Fruit fly (Drosophila melanogaster): ENCODE data around the gene CG2519.

CG2519 gene

dm6 chr3R:5565623-5566022 lies 18.0 kb upstream of the CG2519 start (continued):
- TF ChIP-seq Nf-YA (GFP tag; IDR thresholded peaks at IDR 0.05) (peak; percentile 78), D19A (tag; optimal IDR thresholded peaks at IDR 0.05) (peak; percentile 60), emc (GFP tag; optimal IDR thresholded peaks at IDR 0.05) (peak; percentile 63), fu2 (GFP tag; optimal IDR thresholded peaks at IDR 0.05) (peak; percentile 53), Meics (GFP tag; optimal IDR thresholded peaks at IDR 0.05) (peak; percentile 79), CG9437 (GFP tag; optimal IDR thresholded peaks at IDR 0.05) (peak; percentile 69), CG7372 (GFP tag; IDR thresholded peaks at IDR 0.05) (peak; percentile 60; the same call in 1 of the 2 replicates), Deaf1 (tag; optimal IDR thresholded peaks at IDR 0.05) (peak; percentile 25), croc (GFP tag; conservative IDR thresholded peaks at IDR 0.05) (peak; percentile 56; the same call in 2 of the 3 replicates), CG9609 (GFP tag; optimal IDR thresholded peaks at IDR 0.05) (peak; percentile 81), Hsf (GFP tag; optimal IDR thresholded peaks at IDR 0.05) (peak; percentile 76), Drgx (GFP tag; IDR thresholded peaks at IDR 0.05) (peak; percentile 88), TFAM (GFP tag; optimal IDR thresholded peaks at IDR 0.05) (no peak), zfh1 (GFP tag; IDR thresholded peaks at IDR 0.05) (peak; percentile 88), Hey (tag; optimal IDR thresholded peaks at IDR 0.05) (peak; percentile 91), CG11696 (GFP tag; IDR thresholded peaks at IDR 0.05) (peak; percentile 79), cas (GFP tag; IDR thresholded peaks at IDR 0.05) (peak; percentile 67; the same call in 1 of the 2 replicates), CG14441 (GFP tag; IDR thresholded peaks at IDR 0.05) (peak; percentile 92), CG7963 (GFP tag; IDR thresholded peaks at IDR 0.05; ENCODE audit: partially characterized antibody) (no peak), bab2 (GFP tag; optimal IDR thresholded peaks at IDR 0.05) (peak; percentile 82), CoRest (tag; optimal IDR thresholded peaks at IDR 0.05) (peak; percentile 81), gfzf (GFP tag; optimal IDR thresholded peaks at IDR 0.05) (no peak), Atf3 (GFP tag; optimal IDR thresholded peaks at IDR 0.05) (peak; percentile 70), CG4707 (GFP tag; optimal IDR thresholded peaks at IDR 0.05) (peak; percentile 19), corto (GFP tag; optimal IDR thresholded peaks at IDR 0.05) (no peak), CG1603 (tag; optimal IDR thresholded peaks at IDR 0.05) (peak; percentile 77), Side (GFP tag; optimal IDR thresholded peaks at IDR 0.05) (peak; percentile 71), CG10979 (tag; optimal IDR thresholded peaks at IDR 0.05) (peak; percentile 67), CG9727 (GFP tag; optimal IDR thresholded peaks at IDR 0.05) (peak; percentile 77), sqz (GFP tag; optimal IDR thresholded peaks at IDR 0.05) (no peak), CG5180 (GFP tag; optimal IDR thresholded peaks at IDR 0.05) (peak; percentile 47), repo (GFP tag; optimal IDR thresholded peaks at IDR 0.05) (no peak), gce (GFP tag; IDR thresholded peaks at IDR 0.05) (peak; percentile 74), HLH4C (GFP tag; IDR thresholded peaks at IDR 0.05; ENCODE audit: partially characterized antibody) (no peak), ERR (GFP tag; optimal IDR thresholded peaks at IDR 0.05) (peak; percentile 68), ara (GFP tag; IDR thresholded peaks at IDR 0.05) (peak; percentile 83), Doc2 (GFP tag; IDR thresholded peaks at IDR 0.05) (peak; percentile 79), Lhr (GFP tag; optimal IDR thresholded peaks at IDR 0.05) (peak; percentile 30), CG17328 (GFP tag; IDR thresholded peaks at IDR 0.05) (peak; percentile 80), Antp (GFP tag; optimal IDR thresholded peaks at IDR 0.05) (peak; percentile 70), amos (GFP tag; IDR thresholded peaks at IDR 0.05; ENCODE audit: partially characterized antibody) (no peak), gem (tag; optimal IDR thresholded peaks at IDR 0.05) (no peak), Rx (GFP tag; IDR thresholded peaks at IDR 0.05) (peak; percentile 77), sisA (GFP tag; IDR thresholded peaks at IDR 0.05) (peak; percentile 86), CG3726 (GFP tag; IDR thresholded peaks at IDR 0.05) (peak; percentile 72; the same call in 1 of the 3 replicates), p53 (GFP tag; optimal IDR thresholded peaks at IDR 0.05) (peak; percentile 10), CG14667 (GFP tag; IDR thresholded peaks at IDR 0.05) (peak; percentile 81), sc (optimal IDR thresholded peaks at IDR 0.05) (no peak), sc (GFP tag; optimal IDR thresholded peaks at IDR 0.05) (peak; percentile 74), CG10959 (GFP tag; IDR thresholded peaks at IDR 0.05) (no peak), CG10147 (GFP tag; optimal IDR thresholded peaks at IDR 0.05) (peak; percentile 75), usp (GFP tag; optimal IDR thresholded peaks at IDR 0.05) (no peak)

Data from whole organism, embryonic.